Fruit fly (Drosophila melanogaster) Kc167 (cell line): ENCODE measurements around the gene CG13114.

Experiments
- Myc ChIP-seq: fragments of >200 bp; optimal IDR thresholded peaks from 2 replicates; lab custom pipeline; 2017; ENCODE audit warnings: missing external identifiers
- psq ChIP-seq: fragments of >200 bp; optimal IDR thresholded peaks from 2 replicates; lab custom pipeline; 2017; ENCODE audit warnings: missing external identifiers
- ttk ChIP-seq: sonication (Bioruptor generic); optimal IDR thresholded peaks from 2 replicates; lab custom pipeline; 2017; ENCODE audit warnings: missing external identifiers

dm6 chr2L:9500454-9500853 lies 45.2 kb upstream of the CG13114 start:
- TF ChIP-seq Myc: no peak
- no peak for TF ChIP-seq psq (lab: Kevin White, UChicago)
- no peak for TF ChIP-seq ttk (lab: Kevin White, UChicago)
